Worm (Caenorhabditis elegans): ENCODE results near the gene ndub-5.

ce11 chrII:5665991-5666390 lies 25.2 kb downstream of the ndub-5 start, which contains the start of gene C25H3.16:
- TF ChIP-seq nhr-237 (tag; optimal IDR thresholded peaks at IDR 0.05): no peak
- TF ChIP-seq elt-1 (tag; optimal IDR thresholded peaks at IDR 0.05; ENCODE audit: borderline replicate concordance, insufficient read depth): no peak
- no peak for TF ChIP-seq snpc-4 (tag; optimal IDR thresholded peaks at IDR 0.05)
- no peak for TF ChIP-seq lin-13 (tag; optimal IDR thresholded peaks at IDR 0.05)
- TF ChIP-seq bed-3 (GFP tag; optimal IDR thresholded peaks at IDR 0.05): no peak
- no peak for TF ChIP-seq pha-4 (tag; optimal IDR thresholded peaks at IDR 0.05)
- no peak for TF ChIP-seq unc-62 (GFP tag; optimal IDR thresholded peaks at IDR 0.05)
- no peak for TF ChIP-seq sptf-1 (tag; optimal IDR thresholded peaks at IDR 0.05)
